Worm (Caenorhabditis elegans) whole organism, L2 larva: ENCODE results near the gene F53C11.5.

Experiments used
- alr-1 ChIP-seq: fragments of 150-350 bp; optimal IDR thresholded peaks from 2 replicates; lab custom pipeline; 2014; ENCODE audit warnings: missing biosample characterization, missing genetic modification characterization
- aly-2 ChIP-seq: fragments of 150-350 bp; optimal IDR thresholded peaks from 2 replicates; lab custom pipeline; 2014; ENCODE audit warnings: missing biosample characterization, missing genetic modification characterization
- dmd-4 ChIP-seq: sonication (generic microtip); optimal IDR thresholded peaks from 2 replicates; lab custom pipeline; 2017; ENCODE audit warnings: missing biosample characterization, missing genetic modification characterization
- lin-13 ChIP-seq: fragments of 150-350 bp; optimal IDR thresholded peaks from 2 replicates; lab custom pipeline; 2014; ENCODE audit warnings: missing biosample characterization, missing genetic modification reagents, missing genetic modification characterization
- mab-5 ChIP-seq: fragments of 150-350 bp; optimal IDR thresholded peaks from 2 replicates; lab custom pipeline; 2014; ENCODE audit warnings: missing biosample characterization, missing genetic modification characterization
- mbf-1 ChIP-seq: sonication (generic microtip); optimal IDR thresholded peaks from 2 replicates; lab custom pipeline; 2017; ENCODE audit warnings: missing biosample characterization, missing genetic modification characterization
- nhr-10 ChIP-seq: sonication (generic microtip); optimal IDR thresholded peaks from 2 replicates; lab custom pipeline; 2017; ENCODE audit warnings: missing biosample characterization, missing genetic modification characterization
- nhr-77 ChIP-seq: fragments of 150-350 bp; optimal IDR thresholded peaks from 2 replicates; lab custom pipeline; 2014; ENCODE audit warnings: missing biosample characterization, missing genetic modification characterization
- skn-1 ChIP-seq: sonication (generic microtip); optimal IDR thresholded peaks from 2 replicates; lab custom pipeline; 2017; ENCODE audit warnings: missing biosample characterization, missing genetic modification characterization
- ztf-4 ChIP-seq: fragments of 150-350 bp; optimal IDR thresholded peaks from 2 replicates; lab custom pipeline; 2014; ENCODE audit warnings: missing biosample characterization, missing genetic modification characterization

DNA sequence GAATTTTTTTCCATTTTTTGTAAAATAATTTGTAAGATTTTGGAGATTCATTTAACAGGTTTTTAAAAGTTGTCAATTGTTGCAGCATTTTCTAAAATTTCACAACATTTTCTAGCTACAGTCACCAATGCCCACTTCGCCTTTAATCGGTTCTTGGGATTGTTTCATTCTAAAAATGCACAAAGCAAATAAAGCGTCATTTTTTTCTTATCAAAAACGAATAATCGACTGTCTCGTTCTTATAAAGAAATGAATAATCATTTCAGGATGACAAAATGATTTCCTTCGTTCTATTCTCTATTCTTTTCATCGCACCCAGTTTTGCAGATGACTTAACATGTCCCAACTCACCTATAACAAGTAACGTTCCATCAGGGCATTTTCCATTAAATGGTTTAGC is 11.8 kb upstream of the F53C11.5 start, which contains the start of gene F53C11.1:
- TF ChIP-seq aly-2 (tag; lab: Kevin White, UChicago) (no peak), nhr-77 (tag; lab: Kevin White, UChicago) (no peak), ztf-4 (tag; lab: Kevin White, UChicago) (no peak), lin-13 (GFP tag; lab: Kevin White, UChicago) (no peak), nhr-10 (tag; lab: Kevin White, UChicago) (no peak), mbf-1 (tag; lab: Kevin White, UChicago) (no peak), mab-5 (tag; lab: Kevin White, UChicago) (no peak), dmd-4 (tag; lab: Kevin White, UChicago) (no peak), alr-1 (no peak), skn-1 (tag; lab: Kevin White, UChicago) (no peak)
